Fruit fly (Drosophila melanogaster) whole organism, embryonic: Measurements from ENCODE around the gene snz.

ENCODE experiments used
- Abd-B ChIP-seq: fragments of 200-800 bp; sonication (Bioruptor generic); optimal IDR thresholded peaks from 2 replicates; lab custom pipeline; 2018; ENCODE audit warnings: missing biosample characterization, mild to moderate bottlenecking, missing genetic modification characterization, moderate library complexity
- Atf6 ChIP-seq: fragments of 200-800 bp; sonication (Bioruptor generic); IDR thresholded peaks from 2 replicates; pipeline ENCODE4 v1.3.6; 2022; ENCODE audit warnings: missing biosample characterization, missing genetic modification characterization
- CG10274 ChIP-seq: fragments of 200-800 bp; sonication (Bioruptor generic); optimal IDR thresholded peaks from 3 replicates; lab custom pipeline; 2017; ENCODE audit warnings: missing biosample characterization, mild to moderate bottlenecking, missing genetic modification characterization
- CG10366 ChIP-seq: fragments of 200-800 bp; sonication (Bioruptor generic); IDR thresholded peaks from 2 replicates; pipeline ENCODE4 v1.3.6; 2022; ENCODE audit warnings: missing biosample characterization, missing genetic modification characterization
- CG10431 ChIP-seq: fragments of 200-800 bp; sonication (Bioruptor generic); optimal IDR thresholded peaks from 3 replicates; lab custom pipeline; 2018; ENCODE audit warnings: missing biosample characterization, mild to moderate bottlenecking, missing genetic modification characterization
- CG12071 ChIP-seq: fragments of 200-800 bp; sonication (Bioruptor generic); optimal IDR thresholded peaks from 3 replicates; lab custom pipeline; 2018; ENCODE audit warnings: missing biosample characterization, mild to moderate bottlenecking, missing genetic modification characterization
- CG12104 ChIP-seq: fragments of 200-800 bp; sonication (Bioruptor generic); optimal IDR thresholded peaks from 3 replicates; lab custom pipeline; 2016; ENCODE audit warnings: missing biosample characterization, missing genetic modification characterization
- CG2129 ChIP-seq: fragments of 200-800 bp; sonication (Bioruptor generic); IDR thresholded peaks from 2 replicates; pipeline ENCODE4 v1.3.6; 2022; ENCODE audit warnings: missing biosample characterization, missing genetic modification characterization; ENCODE audit not compliant: partially characterized antibody
- CG31441 ChIP-seq: fragments of 200-800 bp; sonication (Bioruptor generic); IDR thresholded peaks from 2 replicates; pipeline ENCODE4 v1.3.6; 2022; ENCODE audit warnings: missing biosample characterization, missing genetic modification characterization
- CG3838 ChIP-seq: fragments of 200-800 bp; sonication (Bioruptor generic); optimal IDR thresholded peaks from 3 replicates; lab custom pipeline; 2016; ENCODE audit warnings: missing biosample characterization, missing genetic modification characterization
- CG3995 ChIP-seq: fragments of 200-800 bp; sonication (Bioruptor generic); optimal IDR thresholded peaks from 3 replicates; lab custom pipeline; 2016; ENCODE audit warnings: missing biosample characterization, missing genetic modification characterization
- CG4360 ChIP-seq: fragments of 200-800 bp; sonication (Bioruptor generic); IDR thresholded peaks from 2 replicates; pipeline ENCODE4 v1.3.6; 2022; ENCODE audit warnings: missing biosample characterization, missing genetic modification characterization
- CG7556 ChIP-seq: fragments of 200-800 bp; sonication (Bioruptor generic); optimal IDR thresholded peaks from 2 replicates; lab custom pipeline; 2017; ENCODE audit warnings: missing biosample characterization, mild to moderate bottlenecking, missing genetic modification characterization
- CG8765 ChIP-seq: fragments of 200-800 bp; sonication (Bioruptor generic); IDR thresholded peaks from 2 replicates; pipeline ENCODE4 v1.3.6; 2022; ENCODE audit warnings: missing biosample characterization, missing genetic modification characterization
- CG8924 ChIP-seq: fragments of 200-800 bp; optimal IDR thresholded peaks from 3 replicates; lab custom pipeline; 2019; ENCODE audit warnings: missing biosample characterization, mild to moderate bottlenecking, missing genetic modification characterization, moderate library complexity
- CkIIα-i1 ChIP-seq: fragments of 200-800 bp; sonication (Bioruptor generic); IDR thresholded peaks from 2 replicates; pipeline ENCODE4 v1.3.6; 2022; ENCODE audit warnings: missing biosample characterization, missing genetic modification characterization
- CrebB ChIP-seq: fragments of 200-800 bp; sonication (Bioruptor generic); optimal IDR thresholded peaks from 3 replicates; lab custom pipeline; 2018; ENCODE audit warnings: missing biosample characterization, mild to moderate bottlenecking, missing genetic modification characterization
- Dad ChIP-seq: fragments of 200-800 bp; sonication (Bioruptor generic); optimal IDR thresholded peaks from 3 replicates; lab custom pipeline; 2016; ENCODE audit warnings: missing biosample characterization, missing genetic modification characterization
- Dbx ChIP-seq: fragments of 200-800 bp; sonication (Bioruptor generic); IDR thresholded peaks from 3 replicates; pipeline ENCODE4 v1.3.6; 2022; ENCODE audit warnings: missing biosample characterization, missing genetic modification characterization
- Doc2 ChIP-seq: fragments of 200-800 bp; sonication (Bioruptor generic); IDR thresholded peaks from 2 replicates; pipeline ENCODE4 v1.3.6; 2022; ENCODE audit warnings: missing biosample characterization, missing genetic modification characterization
- E2f1 ChIP-seq: fragments of 200-800 bp; sonication (Bioruptor generic); IDR thresholded peaks from 2 replicates; pipeline ENCODE4 v1.3.6; 2022; ENCODE audit warnings: missing biosample characterization, missing genetic modification characterization
- ERR ChIP-seq: fragments of 200-800 bp; sonication (Bioruptor generic); optimal IDR thresholded peaks from 2 replicates; lab custom pipeline; 2016; ENCODE audit warnings: missing biosample characterization, missing genetic modification characterization
- Ets65A ChIP-seq: fragments of 200-800 bp; sonication (Bioruptor generic); peaks from one replicate; lab custom pipeline; 2016; ENCODE audit warnings: missing biosample characterization, missing genetic modification characterization
- GATAe ChIP-seq: fragments of 200-800 bp; sonication (Bioruptor generic); conservative IDR thresholded peaks from 2 replicates; pipeline ENCODE4 v1.3.6; 2022; ENCODE audit warnings: missing biosample characterization, missing genetic modification characterization
- Hmr ChIP-seq: fragments of 200-800 bp; sonication (Bioruptor generic); optimal IDR thresholded peaks from 3 replicates; lab custom pipeline; 2017; ENCODE audit warnings: mild to moderate bottlenecking, missing biosample characterization, missing genetic modification reagents, missing genetic modification characterization
- Jarid2 ChIP-seq: fragments of 200-800 bp; sonication (Bioruptor generic); optimal IDR thresholded peaks from 3 replicates; lab custom pipeline; 2017; ENCODE audit warnings: mild to moderate bottlenecking, missing biosample characterization, missing genetic modification reagents, missing genetic modification characterization
- NK7.1 ChIP-seq: fragments of 200-800 bp; sonication (Bioruptor generic); optimal IDR thresholded peaks from 3 replicates; lab custom pipeline; 2016; ENCODE audit warnings: missing biosample characterization, missing genetic modification characterization
- Opbp ChIP-seq: fragments of 200-800 bp; sonication (Bioruptor generic); IDR thresholded peaks from 3 replicates; pipeline ENCODE4 v1.3.6; 2022; ENCODE audit warnings: missing biosample characterization, missing genetic modification characterization; ENCODE audit not compliant: partially characterized antibody
- Ptx1 ChIP-seq: fragments of 200-800 bp; sonication (Bioruptor generic); IDR thresholded peaks from 2 replicates; pipeline ENCODE4 v1.3.6; 2022; ENCODE audit warnings: missing biosample characterization, missing genetic modification characterization
- Side ChIP-seq: fragments of 200-800 bp; sonication (Bioruptor generic); optimal IDR thresholded peaks from 2 replicates; lab custom pipeline; 2016; ENCODE audit warnings: missing biosample characterization, missing genetic modification characterization
- ab ChIP-seq: fragments of 200-800 bp; sonication (Bioruptor generic); optimal IDR thresholded peaks from 2 replicates; lab custom pipeline; 2016; ENCODE audit warnings: missing biosample characterization, missing genetic modification characterization
- ash1 ChIP-seq: fragments of 200-800 bp; sonication (Bioruptor generic); optimal IDR thresholded peaks from 2 replicates; lab custom pipeline; 2018; ENCODE audit warnings: missing biosample characterization, mild to moderate bottlenecking, missing genetic modification characterization
- bowl ChIP-seq: fragments of 200-800 bp; sonication (Bioruptor generic); IDR thresholded peaks from 2 replicates; pipeline ENCODE4 v1.3.6; 2022; ENCODE audit warnings: missing biosample characterization, missing genetic modification characterization
- btn ChIP-seq: fragments of 200-800 bp; sonication (Bioruptor generic); optimal IDR thresholded peaks from 2 replicates; lab custom pipeline; 2016; ENCODE audit warnings: missing biosample characterization, missing genetic modification characterization
- croc ChIP-seq: fragments of 200-800 bp; sonication (Bioruptor generic); conservative IDR thresholded peaks from 3 replicates; pipeline ENCODE4 v1.3.6; 2022; ENCODE audit warnings: missing biosample characterization, missing genetic modification characterization
- ems ChIP-seq: fragments of 200-800 bp; sonication (Bioruptor generic); optimal IDR thresholded peaks from 3 replicates; lab custom pipeline; 2016; ENCODE audit warnings: missing biosample characterization, missing genetic modification characterization
- gsb-n ChIP-seq: fragments of 200-800 bp; sonication (Bioruptor generic); optimal IDR thresholded peaks from 3 replicates; lab custom pipeline; 2018; ENCODE audit warnings: missing biosample characterization, mild to moderate bottlenecking, missing genetic modification characterization
- gt ChIP-seq: fragments of 200-800 bp; sonication (Bioruptor generic); IDR thresholded peaks from 2 replicates; pipeline ENCODE4 v1.3.6; 2022; ENCODE audit warnings: missing biosample characterization, missing genetic modification characterization
- nom ChIP-seq: fragments of 200-800 bp; sonication (Bioruptor generic); optimal IDR thresholded peaks from 2 replicates; lab custom pipeline; 2017; ENCODE audit warnings: missing biosample characterization, missing genetic modification characterization, mild to moderate bottlenecking, moderate library complexity, missing genetic modification reagents
- odd ChIP-seq: fragments of 200-800 bp; sonication (Bioruptor generic); optimal IDR thresholded peaks from 2 replicates; lab custom pipeline; 2017; ENCODE audit warnings: missing biosample characterization, mild to moderate bottlenecking, missing genetic modification characterization
- otp ChIP-seq: fragments of 200-800 bp; sonication (Bioruptor generic); IDR thresholded peaks from 3 replicates; pipeline ENCODE4, ENCODE4 v1.3.6; 2022; ENCODE audit warnings: missing biosample characterization, missing genetic modification characterization
- pfk ChIP-seq: fragments of 200-800 bp; sonication (Bioruptor generic); optimal IDR thresholded peaks from 2 replicates; lab custom pipeline; 2018; ENCODE audit warnings: missing biosample characterization, mild to moderate bottlenecking, missing genetic modification characterization, moderate library complexity
- phol ChIP-seq: fragments of 200-800 bp; sonication (Bioruptor generic); optimal IDR thresholded peaks from 3 replicates; lab custom pipeline; 2018; ENCODE audit warnings: missing biosample characterization, mild to moderate bottlenecking, missing genetic modification characterization, moderate library complexity
- psq ChIP-seq: fragments of 200-800 bp; sonication (Bioruptor generic); optimal IDR thresholded peaks from 2 replicates; lab custom pipeline; 2017; ENCODE audit warnings: missing biosample characterization, missing genetic modification characterization
- rib ChIP-seq: fragments of 200-800 bp; sonication (Bioruptor generic); IDR thresholded peaks from 2 replicates; pipeline ENCODE4 v1.3.6; 2022; ENCODE audit warnings: missing biosample characterization, missing genetic modification characterization
- ro ChIP-seq: fragments of 200-800 bp; sonication (Bioruptor generic); IDR thresholded peaks from 2 replicates; pipeline ENCODE4 v1.3.6; 2022; ENCODE audit warnings: missing biosample characterization, missing genetic modification characterization
- run ChIP-seq: fragments of 200-800 bp; sonication (Bioruptor generic); optimal IDR thresholded peaks from 3 replicates; lab custom pipeline; 2018; ENCODE audit warnings: missing biosample characterization, mild to moderate bottlenecking, missing genetic modification characterization
- sob ChIP-seq: fragments of 200-800 bp; sonication (Bioruptor generic); IDR thresholded peaks from 2 replicates; pipeline ENCODE4 v1.3.6; 2022; ENCODE audit warnings: missing biosample characterization, missing genetic modification characterization
- sr ChIP-seq: fragments of 200-800 bp; sonication (Bioruptor generic); IDR thresholded peaks from 3 replicates; pipeline ENCODE4 v1.3.6; 2022; ENCODE audit warnings: missing biosample characterization, missing genetic modification characterization
- tna ChIP-seq: fragments of 200-800 bp; sonication (Bioruptor generic); IDR thresholded peaks from 2 replicates; pipeline ENCODE4 v1.3.6; 2022; ENCODE audit warnings: missing biosample characterization, missing genetic modification characterization; ENCODE audit not compliant: partially characterized antibody
- zen2 ChIP-seq: fragments of 200-800 bp; sonication (Bioruptor generic); IDR thresholded peaks from 3 replicates; pipeline ENCODE4 v1.3.6; 2022; ENCODE audit warnings: missing biosample characterization, missing genetic modification characterization; ENCODE audit not compliant: partially characterized antibody

snz gene

DNA sequence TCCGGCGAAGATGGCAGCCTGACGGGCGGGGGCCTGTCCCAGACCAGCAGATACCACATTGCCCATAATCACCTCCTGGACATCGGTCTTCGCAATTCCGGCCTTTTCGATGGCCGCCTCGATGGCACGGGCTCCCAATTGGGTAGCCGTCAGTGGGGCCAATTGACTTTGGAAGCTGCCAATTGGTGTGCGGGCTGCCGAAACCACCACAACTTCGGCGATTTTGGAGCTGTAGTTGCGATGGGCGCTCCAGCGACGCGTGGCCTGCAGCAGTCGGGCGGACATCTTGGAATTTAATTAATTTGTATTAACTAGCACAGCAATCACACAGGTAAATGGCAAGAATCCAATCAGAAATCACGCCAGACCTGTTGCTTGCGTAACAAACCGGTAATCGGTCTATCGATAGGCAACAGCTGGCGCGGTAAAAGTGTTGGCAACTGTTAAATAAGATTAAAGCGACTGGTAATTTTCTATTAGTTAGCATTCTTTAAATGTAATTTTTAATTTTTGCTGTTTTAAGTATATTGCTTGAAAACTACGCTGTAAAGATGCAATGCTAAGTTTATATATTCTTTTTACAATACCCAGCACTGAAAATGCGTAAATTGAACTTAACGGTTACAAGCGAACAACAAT is 23.4 kb upstream of the snz start, which contains the start of gene Acat1 (continued):
- TF ChIP-seq CG31441 (GFP tag; lab: Robert Waterston, UW), result 0 out of 2 replicates have a peak, but pooled peaks have one; percentile 40
- no peak for TF ChIP-seq GATAe (GFP tag; lab: Robert Waterston, UW)
- no peak for TF ChIP-seq bowl (GFP tag; lab: Robert Waterston, UW)
- TF ChIP-seq run (tag; lab: Kevin White, UChicago), result no peak
- TF ChIP-seq btn, result no peak
- TF ChIP-seq ash1 (GFP tag; lab: Kevin White, UChicago), result no peak
- no peak for TF ChIP-seq CG4360 (GFP tag; lab: Robert Waterston, UW)
- peak; percentile 44 for TF ChIP-seq gsb-n (tag; lab: Kevin White, UChicago)
- TF ChIP-seq sob, result peak; percentile 53; the same call in 1 of the 2 replicates
- TF ChIP-seq CrebB (tag; lab: Kevin White, UChicago), result no peak
- TF ChIP-seq CG10366 (GFP tag; lab: Robert Waterston, UW), result peak; percentile 33; the same call in 1 of the 2 replicates
- TF ChIP-seq gt (GFP tag; lab: Robert Waterston, UW), result no peak
- TF ChIP-seq CkIIα-i1 (GFP tag; lab: Robert Waterston, UW), result no peak
- peak; percentile 58 for TF ChIP-seq CG7556 (GFP tag; lab: Kevin White, UChicago)
- peak; percentile 39 for TF ChIP-seq CG3995 (GFP tag; lab: Kevin White, UChicago)
- no peak for TF ChIP-seq odd (GFP tag; lab: Kevin White, UChicago)
- no peak for TF ChIP-seq croc (GFP tag; lab: Robert Waterston, UW)
- no peak for TF ChIP-seq CG10274
- TF ChIP-seq Dbx (GFP tag; lab: Robert Waterston, UW), result peak; percentile 22; the same call in 1 of the 3 replicates
- no peak for TF ChIP-seq ERR
- no peak for TF ChIP-seq ab (GFP tag; lab: Kevin White, UChicago)
- no peak for TF ChIP-seq rib
- TF ChIP-seq otp, result peak; percentile 50; the same call in 1 of the 3 replicates
- TF ChIP-seq Ptx1 (GFP tag; lab: Robert Waterston, UW), result peak; percentile 72
- peak; percentile 20; the same call in 1 of the 3 replicates for TF ChIP-seq Opbp (GFP tag; lab: Robert Waterston, UW)
- TF ChIP-seq ems, result peak; percentile 43
- TF ChIP-seq pfk (GFP tag; lab: Kevin White, UChicago), result no peak
- TF ChIP-seq zen2 (GFP tag; lab: Robert Waterston, UW), result no peak
- peak; percentile 38 for TF ChIP-seq NK7.1 (GFP tag; lab: Kevin White, UChicago)
- peak; percentile 12 for TF ChIP-seq Jarid2 (GFP tag; lab: Kevin White, UChicago)
- TF ChIP-seq nom (GFP tag; lab: Kevin White, UChicago), result peak; percentile 19
- no peak for TF ChIP-seq tna (GFP tag; lab: Robert Waterston, UW)
- no peak for TF ChIP-seq CG12104 (GFP tag; lab: Kevin White, UChicago)
- TF ChIP-seq Dad, result peak; percentile 38
- TF ChIP-seq Side, result peak; percentile 33
- TF ChIP-seq psq (GFP tag; lab: Kevin White, UChicago), result no peak
- TF ChIP-seq CG10431, result no peak
- no peak for TF ChIP-seq CG12071 (GFP tag; lab: Kevin White, UChicago)
- no peak for TF ChIP-seq Doc2 (GFP tag; lab: Robert Waterston, UW)
- no peak for TF ChIP-seq CG8765 (GFP tag; lab: Robert Waterston, UW)
- TF ChIP-seq Atf6 (GFP tag; lab: Robert Waterston, UW), result no peak; the same call in 1 of the 2 replicates
- no peak for TF ChIP-seq CG3838 (GFP tag; lab: Kevin White, UChicago)
- peak; percentile 59 for TF ChIP-seq Hmr (GFP tag; lab: Kevin White, UChicago)
- TF ChIP-seq CG2129 (GFP tag; lab: Robert Waterston, UW), result no peak
- TF ChIP-seq sr (GFP tag; lab: Robert Waterston, UW), result no peak
- peak; percentile 12 for TF ChIP-seq Abd-B (GFP tag; lab: Kevin White, UChicago)
- TF ChIP-seq Ets65A (GFP tag; lab: Kevin White, UChicago), result peak; percentile 75
- TF ChIP-seq phol (tag; lab: Kevin White, UChicago), result peak; percentile 64
- TF ChIP-seq CG8924, result peak; percentile 41
- no peak for TF ChIP-seq ro (GFP tag; lab: Robert Waterston, UW)
- peak; percentile 22; the same call in 1 of the 2 replicates for TF ChIP-seq E2f1 (GFP tag; lab: Robert Waterston, UW)
